Worm (Caenorhabditis elegans): ENCODE measurements around the gene tir-1.

The tir-1 gene

ce11 chrIII:3915705-3916104 is 14.3 kb upstream of the tir-1 start:
- peak; percentile 88 for TF ChIP-seq ham-2 (GFP tag; optimal IDR thresholded peaks at IDR 0.05)
- TF ChIP-seq nhr-2 (tag; optimal IDR thresholded peaks at IDR 0.05) = peak; percentile 4
- peak; percentile 24 for TF ChIP-seq ztf-11 (tag; optimal IDR thresholded peaks at IDR 0.05)
- no peak for TF ChIP-seq tbx-8 (GFP tag; optimal IDR thresholded peaks at IDR 0.05)
- TF ChIP-seq mep-1 (tag; optimal IDR thresholded peaks at IDR 0.05) = peak; percentile 15
- TF ChIP-seq cnd-1 (tag; optimal IDR thresholded peaks at IDR 0.05) = peak; percentile 12
- TF ChIP-seq pha-4 (tag; optimal IDR thresholded peaks at IDR 0.05) = peak; percentile 4
- TF ChIP-seq unc-120 (tag; optimal IDR thresholded peaks at IDR 0.05; ENCODE audit: poor library complexity, severe bottlenecking) = peak; percentile 30
- TF ChIP-seq hlh-1 (tag; optimal IDR thresholded peaks at IDR 0.05) = peak; percentile 79
- TF ChIP-seq nhr-76 (tag; optimal IDR thresholded peaks at IDR 0.05) = no peak
- no peak for TF ChIP-seq drap-1 (GFP tag; optimal IDR thresholded peaks at IDR 0.05)
- TF ChIP-seq unc-62 (GFP tag; optimal IDR thresholded peaks at IDR 0.05) = peak; percentile 53
- no peak for TF ChIP-seq bed-3 (GFP tag; optimal IDR thresholded peaks at IDR 0.05)
- TF ChIP-seq unc-39 (tag; optimal IDR thresholded peaks at IDR 0.05) = no peak
- TF ChIP-seq ces-1 (GFP tag; optimal IDR thresholded peaks at IDR 0.05) = peak; percentile 37
- no peak for TF ChIP-seq zip-8 (tag; optimal IDR thresholded peaks at IDR 0.05)

- peak; percentile 50 for TF ChIP-seq unc-62 (GFP tag; optimal IDR thresholded peaks at IDR 0.05)
- no peak for TF ChIP-seq drap-1 (GFP tag; optimal IDR thresholded peaks at IDR 0.05)
- TF ChIP-seq hlh-1 (tag; optimal IDR thresholded peaks at IDR 0.05) = peak; percentile 95
- no peak for TF ChIP-seq ces-1 (GFP tag; optimal IDR thresholded peaks at IDR 0.05)
- peak; percentile 82 for TF ChIP-seq unc-120 (tag; optimal IDR thresholded peaks at IDR 0.05; ENCODE audit: poor library complexity, severe bottlenecking)
- peak; percentile 11 for TF ChIP-seq cnd-1 (tag; optimal IDR thresholded peaks at IDR 0.05)
- no peak for TF ChIP-seq tbx-8 (GFP tag; optimal IDR thresholded peaks at IDR 0.05)
These were observed 13.4 kb upstream of the tir-1 start for ce11 chrIII:3914836-3915235.

DNA sequence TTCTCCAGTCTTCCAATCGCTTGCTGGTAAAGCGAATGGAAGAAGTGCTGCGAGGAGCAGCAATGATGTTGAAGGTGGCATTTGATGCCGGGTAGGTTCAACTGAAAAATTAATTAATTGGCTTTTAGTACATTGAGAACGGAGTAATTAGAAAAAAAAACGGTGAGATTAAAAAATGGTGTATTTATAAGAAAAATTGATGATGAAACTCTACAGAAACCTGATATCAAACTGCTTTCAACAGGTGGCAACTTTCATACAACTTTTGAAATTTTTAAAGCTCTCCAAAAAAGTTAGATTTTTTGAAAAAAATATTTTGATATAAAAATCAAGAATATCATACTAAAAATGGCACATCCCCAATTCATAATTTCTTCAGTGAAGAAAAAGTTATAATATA is 12.6 kb upstream of the tir-1 start, which contains the start of gene pat-3:
Gene pat-3 (minus strand): TSS at position 101 of the 400 bp plus-strand sequence.
- TF ChIP-seq hlh-1 (tag; optimal IDR thresholded peaks at IDR 0.05) (no peak), zip-8 (tag; optimal IDR thresholded peaks at IDR 0.05) (no peak), ceh-83 (GFP tag; optimal IDR thresholded peaks at IDR 0.05) (no peak), ces-1 (GFP tag; optimal IDR thresholded peaks at IDR 0.05) (no peak)

ce11 chrIII:3908205-3908604 is 6.8 kb upstream of the tir-1 start:
- TF ChIP-seq ces-1 (GFP tag; optimal IDR thresholded peaks at IDR 0.05) (peak; percentile 41), pha-4 (tag; optimal IDR thresholded peaks at IDR 0.05) (no peak), unc-120 (tag; optimal IDR thresholded peaks at IDR 0.05; ENCODE audit: poor library complexity, severe bottlenecking) (peak; percentile 9), unc-62 (GFP tag; optimal IDR thresholded peaks at IDR 0.05) (peak; percentile 10), hlh-1 (tag; optimal IDR thresholded peaks at IDR 0.05) (peak; percentile 86), snpc-4 (tag; optimal IDR thresholded peaks at IDR 0.05) (no peak)

DNA sequence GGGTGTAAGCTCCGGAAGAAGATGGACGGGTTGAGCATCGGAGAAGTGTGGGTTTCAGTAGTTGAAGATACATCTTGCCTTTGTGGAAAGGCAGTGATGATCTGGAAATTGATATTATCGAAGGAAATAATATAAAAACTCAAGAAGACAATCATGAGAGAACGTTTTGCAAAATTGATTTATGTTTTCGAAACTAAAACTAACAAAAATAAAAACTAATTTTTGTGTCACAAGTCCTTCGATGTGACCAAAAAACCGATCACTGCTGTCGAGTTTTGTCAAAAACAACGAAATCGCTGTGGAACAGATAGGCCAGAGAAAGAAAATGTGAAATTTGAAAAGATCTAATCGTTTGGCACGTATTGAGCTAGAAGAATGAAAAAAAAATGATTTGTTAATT is 6.1 kb upstream of the tir-1 start, which contains the start of gene mmcm-1:
Gene mmcm-1 (minus strand): TSS at position 101 of the 400 bp plus-strand sequence.
- TF ChIP-seq ceh-39 (tag; optimal IDR thresholded peaks at IDR 0.05) (no peak), zip-8 (tag; optimal IDR thresholded peaks at IDR 0.05) (no peak), flh-1 (GFP tag; optimal IDR thresholded peaks at IDR 0.05) (no peak), nhr-12 (tag; optimal IDR thresholded peaks at IDR 0.05) (no peak)

ce11 chrIII:3906481-3906880 is 5.0 kb upstream of the tir-1 start:
- no peak for TF ChIP-seq mls-2 (tag; optimal IDR thresholded peaks at IDR 0.05)
- no peak for TF ChIP-seq nhr-2 (tag; optimal IDR thresholded peaks at IDR 0.05)
- no peak for TF ChIP-seq drap-1 (GFP tag; optimal IDR thresholded peaks at IDR 0.05)
- TF ChIP-seq ces-1 (GFP tag; optimal IDR thresholded peaks at IDR 0.05) = no peak
- no peak for TF ChIP-seq mep-1 (tag; optimal IDR thresholded peaks at IDR 0.05)
- TF ChIP-seq ceh-39 (tag; optimal IDR thresholded peaks at IDR 0.05) = no peak

DNA sequence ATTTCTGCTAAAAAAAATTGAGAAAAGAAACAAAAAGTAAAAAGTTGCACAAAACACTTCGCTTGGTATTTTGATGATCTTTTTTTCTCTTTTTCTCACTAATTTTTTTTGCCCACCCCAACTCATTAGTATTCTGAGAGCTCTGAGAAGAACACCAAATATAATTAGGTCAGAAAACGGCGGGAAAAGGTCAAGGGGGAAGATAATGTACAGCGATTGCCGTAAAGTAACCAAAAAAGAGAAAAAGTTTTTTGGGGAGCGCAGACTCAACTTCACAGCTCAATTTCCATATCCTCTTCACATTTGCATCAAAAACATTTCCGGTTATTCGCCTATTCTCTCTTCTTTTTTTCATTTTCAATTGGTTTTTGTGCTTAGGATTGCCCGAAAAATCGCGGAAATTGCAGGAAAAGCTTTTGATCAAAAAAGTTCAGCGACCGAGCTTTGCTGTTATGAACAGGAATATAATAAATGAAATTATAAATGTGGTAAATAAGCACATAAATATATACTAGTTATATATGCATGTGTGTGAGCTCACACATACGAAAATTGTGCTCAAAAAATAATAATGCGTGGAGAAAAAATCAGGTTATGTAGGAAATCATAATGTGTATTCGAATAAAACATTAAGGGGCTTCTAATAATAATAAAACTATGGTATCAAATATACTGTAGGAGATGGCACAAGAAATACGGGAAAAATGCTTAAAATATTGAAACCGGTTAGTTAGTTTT is 1.3 kb upstream of the tir-1 start:
- TF ChIP-seq ces-1 (GFP tag; optimal IDR thresholded peaks at IDR 0.05) (peak; percentile 34), hlh-1 (tag; optimal IDR thresholded peaks at IDR 0.05) (no peak), ceh-43 (GFP tag; optimal IDR thresholded peaks at IDR 0.05) (no peak), ceh-83 (GFP tag; optimal IDR thresholded peaks at IDR 0.05) (no peak), nhr-28 (tag; optimal IDR thresholded peaks at IDR 0.05) (no peak)

Data from whole organism, mixed stage, embryonic.